Worm (Caenorhabditis elegans) whole organism, dauer: ENCODE measurements around the gene R02D5.3.

Source experiments
- unc-62 ChIP-seq: sonication (generic microtip); optimal IDR thresholded peaks from 2 replicates; lab custom pipeline; 2017; ENCODE audit warnings: missing biosample characterization, missing genetic modification reagents, missing genetic modification characterization

Gene R02D5.3

ce11 chrV:14522514-14522913 is 39.6 kb downstream of the R02D5.3 start, which contains the start of gene C53A5.16:
TSS of gene C53A5.16 (minus strand) at chrV:14522614.
- TF ChIP-seq unc-62 (GFP tag; lab: Kevin White, UChicago), result no peak

- TF ChIP-seq unc-62 (GFP tag; lab: Kevin White, UChicago), result no peak
Measured at ce11 chrV:14523105-14523504, 40.1 kb downstream of the R02D5.3 start, which contains the start of gene C53A5.2. TSS of gene C53A5.2 (minus strand) at chrV:14523205.

DNA sequence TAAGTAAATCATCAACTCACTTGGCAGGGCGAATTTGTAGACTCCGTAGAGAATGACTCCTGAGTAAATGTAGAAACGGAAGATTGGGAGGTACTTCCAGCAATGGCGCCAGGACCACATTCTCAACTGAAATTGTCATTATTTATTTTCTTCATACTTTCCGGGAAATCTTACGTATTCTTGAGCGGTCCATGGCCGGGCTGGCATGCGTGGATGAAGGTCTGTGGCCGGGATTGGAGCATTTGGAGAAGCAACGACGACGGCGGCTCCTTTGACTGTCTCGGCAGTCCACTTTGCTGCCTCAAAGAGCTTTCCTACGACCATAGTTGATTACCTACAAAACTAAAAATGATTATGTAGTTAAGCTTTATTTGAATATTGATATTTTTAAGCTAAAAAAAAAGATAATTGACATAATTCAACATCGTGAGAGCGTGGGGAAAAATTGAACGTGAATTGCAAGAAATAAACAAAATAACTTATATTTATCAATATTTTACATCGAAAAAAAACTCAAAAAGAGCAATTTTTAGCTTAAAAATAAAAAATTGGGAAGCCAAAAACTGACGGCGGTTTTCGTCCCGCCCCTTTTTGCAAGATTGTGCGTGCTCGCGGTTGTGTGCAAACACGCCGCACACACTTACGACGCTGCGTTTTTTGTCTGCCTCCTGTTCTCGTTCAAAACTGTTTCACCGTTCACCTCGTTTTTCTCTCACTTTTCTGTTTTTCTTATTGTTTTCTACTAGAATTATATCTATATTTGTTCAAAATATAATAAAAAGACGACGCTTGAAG is 41.0 kb downstream of the R02D5.3 start, which contains the start of gene ril-1:
Gene ril-1, minus strand, starts transcription at position 342 of the 795 bp plus-strand sequence.
- TF ChIP-seq unc-62 (GFP tag; lab: Kevin White, UChicago), result no peak

DNA sequence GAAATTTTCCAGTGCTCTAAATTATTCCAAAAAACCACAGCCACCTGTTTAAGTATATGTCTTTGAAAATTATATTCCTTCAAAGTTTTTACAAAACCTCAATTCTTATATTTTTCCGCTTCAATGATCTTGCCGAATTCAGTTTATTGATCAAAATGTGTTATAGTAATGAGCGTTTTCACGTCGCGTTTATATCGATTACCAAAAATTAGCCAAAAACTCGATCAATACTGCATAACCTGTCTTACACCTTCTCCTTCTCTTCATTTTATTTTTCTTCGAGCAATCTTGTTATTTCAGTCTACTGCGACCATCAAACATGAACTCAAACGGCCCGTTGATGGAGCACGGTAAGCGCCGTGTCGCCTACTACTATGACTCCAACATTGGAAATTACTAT is 42.1 kb downstream of the R02D5.3 start, which contains the start of gene hda-1:
Gene hda-1, plus strand, starts transcription at position 301 of the 400 bp plus-strand sequence.
- no peak for TF ChIP-seq unc-62 (GFP tag; lab: Kevin White, UChicago)

- TF ChIP-seq unc-62 (GFP tag; lab: Kevin White, UChicago), result no peak
Measured at ce11 chrV:14527210-14527609, 44.2 kb downstream of the R02D5.3 start.

DNA sequence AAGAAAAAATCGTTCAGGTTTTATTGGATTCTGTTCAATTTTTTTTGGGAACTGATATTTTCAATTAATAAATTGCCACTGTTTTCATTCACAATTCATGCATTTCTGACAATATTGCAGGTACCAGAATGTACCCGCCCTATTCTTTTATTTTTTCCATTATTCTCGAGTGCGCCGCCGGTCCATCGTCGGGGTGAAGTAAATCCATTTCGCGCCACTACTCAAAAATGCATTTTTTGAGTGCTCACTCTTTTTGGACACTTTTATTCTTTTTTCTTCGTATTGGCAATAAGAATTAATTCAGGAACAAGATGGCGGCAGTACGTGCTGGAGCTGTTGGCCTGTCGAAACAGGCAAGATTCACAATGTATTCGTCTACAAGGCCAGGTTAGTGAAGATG is 47.9 kb downstream of the R02D5.3 start, which contains the start of gene kcnl-4:
Gene kcnl-4, plus strand, starts transcription at position 301 of the 400 bp plus-strand sequence.
- TF ChIP-seq unc-62 (GFP tag; lab: Kevin White, UChicago), result no peak

DNA sequence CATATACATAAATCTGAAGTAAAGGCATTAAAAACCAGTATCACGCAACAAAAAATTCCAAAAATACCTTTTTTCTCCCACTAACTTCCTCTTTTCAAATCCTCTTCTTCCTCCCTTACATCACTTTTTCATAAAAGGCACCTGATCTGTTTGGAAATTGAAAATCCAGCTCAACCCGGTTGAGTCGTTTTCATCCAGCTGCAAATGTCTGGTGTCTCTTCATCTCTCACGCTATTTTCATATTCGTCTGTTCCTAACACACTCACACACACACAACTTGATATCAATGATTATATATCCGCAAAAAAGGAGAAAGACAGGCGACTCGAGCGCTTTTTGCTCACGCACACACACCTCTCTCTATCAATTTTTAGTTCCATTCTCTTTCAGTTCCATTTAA is 49.4 kb downstream of the R02D5.3 start:
- TF ChIP-seq unc-62 (GFP tag; lab: Kevin White, UChicago), result no peak
